Worm (Caenorhabditis elegans): Measurements from ENCODE around the gene ppat-1.

DNA sequence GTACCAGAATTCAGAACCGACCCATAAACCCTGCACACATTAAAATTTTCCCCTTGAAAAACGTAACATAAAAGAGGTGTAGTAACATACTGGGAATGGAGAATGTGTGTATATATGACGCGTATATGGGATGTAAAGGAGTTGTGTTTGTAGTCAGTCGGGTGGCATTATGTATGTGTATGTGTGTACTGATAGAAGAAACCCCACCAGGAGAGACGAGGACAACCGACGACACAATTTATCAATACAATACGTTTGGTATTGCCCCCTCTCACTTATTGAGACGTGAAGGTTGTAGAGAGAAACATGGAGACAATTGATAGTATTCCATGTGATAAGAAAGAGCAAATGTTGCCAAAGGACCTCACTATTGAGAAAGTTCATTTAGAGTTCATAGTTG, 21.0 kb upstream of the ppat-1 start:
- TF ChIP-seq snpc-4 (tag; optimal IDR thresholded peaks at IDR 0.05), result no peak
- TF ChIP-seq mab-5 (tag; optimal IDR thresholded peaks at IDR 0.05), result no peak
- TF ChIP-seq unc-39 (tag; optimal IDR thresholded peaks at IDR 0.05), result no peak
- TF ChIP-seq nhr-237 (tag; optimal IDR thresholded peaks at IDR 0.05), result no peak

Measured in whole organism, mixed stage, embryonic.